Worm (Caenorhabditis elegans): Measurements from ENCODE around the gene CC8.2.

ce11 chrIV:3661117-3661634 lies 12.7 kb upstream of the CC8.2 start:
- TF ChIP-seq aly-1 (tag; optimal IDR thresholded peaks at IDR 0.05) (no peak), tbx-11 (GFP tag; IDR thresholded peaks at IDR 0.05) (no peak), hmbx-1 (tag; optimal IDR thresholded peaks at IDR 0.05) (no peak), ama-1 (optimal IDR thresholded peaks at IDR 0.05) (no peak), ets-7 (tag; optimal IDR thresholded peaks at IDR 0.05) (no peak), tbx-37 (GFP tag; conservative IDR thresholded peaks at IDR 0.05) (no peak)
